Worm (Caenorhabditis elegans) whole organism, mixed stage, embryonic: ENCODE results near the gene ost-1.

Experiments used
- ceh-39 ChIP-seq: fragments of 150-350 bp; optimal IDR thresholded peaks from 2 replicates; lab custom pipeline; 2014; ENCODE audit warnings: missing biosample characterization, missing genetic modification characterization
- elt-3 ChIP-seq: fragments of 150-350 bp; optimal IDR thresholded peaks from 2 replicates; lab custom pipeline; 2014; ENCODE audit warnings: missing biosample characterization, missing genetic modification characterization
- lsy-2 ChIP-seq: fragments of 150-350 bp; optimal IDR thresholded peaks from 2 replicates; lab custom pipeline; 2014; ENCODE audit warnings: missing biosample characterization, missing genetic modification characterization
- mab-5 ChIP-seq: fragments of 150-350 bp; optimal IDR thresholded peaks from 2 replicates; lab custom pipeline; 2014; ENCODE audit warnings: missing biosample characterization, missing genetic modification characterization
- pha-4 ChIP-seq: fragments of 150-350 bp; optimal IDR thresholded peaks from 2 replicates; lab custom pipeline; 2018; ENCODE audit warnings: missing biosample characterization, missing genetic modification reagents, missing genetic modification characterization
- snpc-4 ChIP-seq: fragments of 150-350 bp; optimal IDR thresholded peaks from 2 replicates; lab custom pipeline; 2014; ENCODE audit warnings: missing biosample characterization, missing genetic modification characterization
- unc-39 ChIP-seq: fragments of 150-350 bp; optimal IDR thresholded peaks from 2 replicates; lab custom pipeline; 2014; ENCODE audit warnings: missing biosample characterization, missing genetic modification characterization
- unc-62 ChIP-seq: fragments of 150-350 bp; optimal IDR thresholded peaks from 2 replicates; lab custom pipeline; 2014; ENCODE audit warnings: missing biosample characterization, missing genetic modification reagents, missing genetic modification characterization
- zip-8 ChIP-seq: fragments of 150-350 bp; optimal IDR thresholded peaks from 2 replicates; lab custom pipeline; 2014; ENCODE audit warnings: missing biosample characterization, missing genetic modification characterization

ce11 chrIV:1093870-1094564, 13.2 kb upstream of the ost-1 start, which contains the start of the genes cct-8 and Y55F3AR.2:
- TF ChIP-seq pha-4 (tag; lab: Kevin White, UChicago), result peak; percentile 93
- peak; percentile 58 for TF ChIP-seq unc-62 (GFP tag; lab: Kevin White, UChicago)
- no peak for TF ChIP-seq snpc-4 (tag; lab: Kevin White, UChicago)
- TF ChIP-seq mab-5 (tag; lab: Kevin White, UChicago), result no peak
- peak; percentile 66 for TF ChIP-seq ceh-39
- no peak for TF ChIP-seq unc-39 (tag; lab: Kevin White, UChicago)
- peak; percentile 100 for TF ChIP-seq lsy-2 (tag; lab: Kevin White, UChicago)
- no peak for TF ChIP-seq elt-3 (tag; lab: Kevin White, UChicago)
- TF ChIP-seq zip-8 (tag; lab: Kevin White, UChicago), result no peak
